Worm (Caenorhabditis elegans): ENCODE measurements around the gene fbxa-209.

ce11 chrV:15398728-15399127 lies 28.1 kb downstream of the fbxa-209 start, which contains the start of gene fbxa-199:
- TF ChIP-seq hmg-4 (GFP tag; optimal IDR thresholded peaks at IDR 0.05) (no peak), B0310.2 (tag; optimal IDR thresholded peaks at IDR 0.05) (no peak), ama-1 (optimal IDR thresholded peaks at IDR 0.05) (no peak), flt-1 (GFP tag; IDR thresholded peaks at IDR 0.05) (no peak), F13C5.2 (tag; optimal IDR thresholded peaks at IDR 0.05) (no peak), pes-1 (GFP tag; IDR thresholded peaks at IDR 0.05) (no peak), sea-1 (GFP tag; conservative IDR thresholded peaks at IDR 0.05) (no peak), tbx-11 (GFP tag; IDR thresholded peaks at IDR 0.05) (no peak), hnd-1 (tag; optimal IDR thresholded peaks at IDR 0.05) (no peak), hmbx-1 (tag; optimal IDR thresholded peaks at IDR 0.05) (no peak), tbx-37 (GFP tag; conservative IDR thresholded peaks at IDR 0.05) (no peak), aly-1 (tag; optimal IDR thresholded peaks at IDR 0.05) (no peak), tra-4 (tag; optimal IDR thresholded peaks at IDR 0.05) (no peak)

Measured in whole organism, early embryonic.